Fruit fly (Drosophila melanogaster): ENCODE results near the gene ex.

ex gene

DNA sequence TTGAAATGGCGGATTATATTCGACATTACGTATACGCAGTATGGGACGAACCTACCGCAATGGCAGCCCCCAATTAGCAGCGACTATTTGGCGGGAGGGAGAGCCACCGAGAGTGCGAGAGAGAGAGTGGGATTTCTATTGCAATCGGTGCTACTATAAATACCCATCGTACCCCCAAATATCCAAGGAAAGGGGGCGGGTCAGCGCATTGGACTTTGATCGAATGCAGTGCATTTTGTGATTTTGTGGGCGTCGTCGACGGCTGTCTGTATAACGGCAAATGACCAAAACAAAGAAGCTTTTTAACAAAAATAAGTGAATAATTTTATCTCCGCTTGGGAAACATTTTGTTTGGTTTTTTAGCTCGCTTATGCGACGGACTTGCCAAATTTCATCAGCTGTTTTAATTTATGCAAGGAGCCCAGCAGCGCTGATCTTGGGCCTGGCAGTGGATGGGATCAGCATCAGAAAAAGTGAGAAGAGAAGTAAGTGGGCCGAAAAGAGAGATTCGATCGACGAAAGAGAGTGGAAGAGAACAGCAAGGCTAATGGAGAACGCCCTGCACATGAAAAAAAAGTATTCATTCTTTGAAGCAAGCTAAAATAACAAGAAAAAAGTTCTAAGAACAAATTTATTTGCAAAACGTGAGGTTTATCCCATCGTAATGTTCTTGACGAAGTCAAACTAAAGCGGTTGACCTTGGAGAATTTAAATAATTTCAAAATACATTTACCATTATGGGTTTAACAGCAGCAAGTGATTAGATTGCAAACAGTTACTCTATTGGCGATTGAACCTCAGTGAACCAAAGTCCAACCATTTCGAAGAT lies 56.9 kb downstream of the ex start (continued):
- TF ChIP-seq zf30C (GFP tag; optimal IDR thresholded peaks at IDR 0.05) (peak; percentile 1), sens-2 (GFP tag; IDR thresholded peaks at IDR 0.05) (no peak), Lim3 (GFP tag; IDR thresholded peaks at IDR 0.05) (no peak), CG42726 (GFP tag; IDR thresholded peaks at IDR 0.05; ENCODE audit: partially characterized antibody) (no peak), Mes4 (GFP tag; optimal IDR thresholded peaks at IDR 0.05) (no peak), vvl (GFP tag; IDR thresholded peaks at IDR 0.05) (no peak), tna (GFP tag; IDR thresholded peaks at IDR 0.05; ENCODE audit: partially characterized antibody) (no peak), CG2120 (GFP tag; optimal IDR thresholded peaks at IDR 0.05) (peak; percentile 19), Sry-β (GFP tag; optimal IDR thresholded peaks at IDR 0.05) (no peak), BEAF-32 (GFP tag; optimal IDR thresholded peaks at IDR 0.05) (no peak), gcm2 (GFP tag; optimal IDR thresholded peaks at IDR 0.05) (no peak), CG17186 (GFP tag; optimal IDR thresholded peaks at IDR 0.05) (no peak), ase (GFP tag; IDR thresholded peaks at IDR 0.05) (peak; percentile 32; the same call in 1 of the 3 replicates), her (GFP tag; optimal IDR thresholded peaks at IDR 0.05) (peak; percentile 12), CG1529 (GFP tag; optimal IDR thresholded peaks at IDR 0.05) (no peak), eyg (GFP tag; optimal IDR thresholded peaks at IDR 0.05) (no peak), pb (GFP tag; optimal IDR thresholded peaks at IDR 0.05) (no peak), Neu2 (GFP tag; optimal IDR thresholded peaks at IDR 0.05; ENCODE audit: borderline replicate concordance) (no peak), B-H1 (GFP tag; IDR thresholded peaks at IDR 0.05) (no peak; the same call in 2 of the 3 replicates), usp (GFP tag; optimal IDR thresholded peaks at IDR 0.05) (no peak), CG4424 (GFP tag; optimal IDR thresholded peaks at IDR 0.05) (peak; percentile 26), fd64A (GFP tag; optimal IDR thresholded peaks at IDR 0.05) (no peak), wor (GFP tag; IDR thresholded peaks at IDR 0.05) (no peak), sim (GFP tag; IDR thresholded peaks at IDR 0.05) (no peak), H2.0 (GFP tag; IDR thresholded peaks at IDR 0.05) (no peak), PHDP (tag; optimal IDR thresholded peaks at IDR 0.05) (peak; percentile 32), sima (GFP tag; optimal IDR thresholded peaks at IDR 0.05) (no peak), bowl (GFP tag; IDR thresholded peaks at IDR 0.05) (no peak), CG10565 (GFP tag; optimal IDR thresholded peaks at IDR 0.05) (no peak), Mrtf (GFP tag; IDR thresholded peaks at IDR 0.05) (no peak), gcm (GFP tag; optimal IDR thresholded peaks at IDR 0.05) (no peak), Dfd (GFP tag; optimal IDR thresholded peaks at IDR 0.05) (no peak), grn (GFP tag; optimal IDR thresholded peaks at IDR 0.05) (no peak), Dek (tag; optimal IDR thresholded peaks at IDR 0.05) (no peak), CG13296 (GFP tag; optimal IDR thresholded peaks at IDR 0.05) (peak; percentile 42), CG10654 (GFP tag; optimal IDR thresholded peaks at IDR 0.05) (no peak), Gug (GFP tag; IDR thresholded peaks at IDR 0.05) (no peak), ATbp (GFP tag; optimal IDR thresholded peaks at IDR 0.05) (no peak), ewg (GFP tag; optimal IDR thresholded peaks at IDR 0.05) (no peak), Antp (GFP tag; optimal IDR thresholded peaks at IDR 0.05) (no peak), CG7963 (GFP tag; IDR thresholded peaks at IDR 0.05; ENCODE audit: partially characterized antibody) (no peak), crol (GFP tag; IDR thresholded peaks at IDR 0.05) (no peak), dysf (GFP tag; IDR thresholded peaks at IDR 0.05) (peak; percentile 54; the same call in 2 of the 3 replicates), p53 (GFP tag; optimal IDR thresholded peaks at IDR 0.05) (no peak), cwo (GFP tag; optimal IDR thresholded peaks at IDR 0.05) (no peak), tgo (GFP tag; IDR thresholded peaks at IDR 0.05) (0 out of 3 replicates have a peak, but pooled peaks have one; percentile 20), CG11723 (GFP tag; optimal IDR thresholded peaks at IDR 0.05) (no peak), CG10979 (tag; optimal IDR thresholded peaks at IDR 0.05) (peak; percentile 39), slbo (GFP tag; IDR thresholded peaks at IDR 0.05) (0 out of 2 replicates have a peak, but pooled peaks have one; percentile 15), CG17328 (GFP tag; IDR thresholded peaks at IDR 0.05) (no peak)
